Fruit fly (Drosophila melanogaster) Kc167 (cell line): ENCODE data around the gene CG18259.

Experiments
- insv ChIP-seq: fragments of >200 bp; optimal IDR thresholded peaks from 3 replicates; lab custom pipeline; 2018; ENCODE audit warnings: missing external identifiers
- psq ChIP-seq: fragments of >200 bp; optimal IDR thresholded peaks from 2 replicates; lab custom pipeline; 2017; ENCODE audit warnings: missing external identifiers
- ttk ChIP-seq: sonication (Bioruptor generic); optimal IDR thresholded peaks from 2 replicates; lab custom pipeline; 2017; ENCODE audit warnings: missing external identifiers

- no peak for TF ChIP-seq insv (lab: Kevin White, UChicago)
- TF ChIP-seq ttk (lab: Kevin White, UChicago), result no peak
- TF ChIP-seq psq (lab: Kevin White, UChicago), result no peak
Measured at dm6 chrX:18783417-18784123, at the start of gene CG18259.
